Worm (Caenorhabditis elegans) whole organism, late embryonic: ENCODE results near the gene Y45F10D.16.

ENCODE experiments used
- C08G9.2 ChIP-seq: sonication (generic microtip); optimal IDR thresholded peaks from 2 replicates; lab custom pipeline; 2016; ENCODE audit warnings: mild to moderate bottlenecking, missing genetic modification characterization, moderate library complexity, missing compliant biosample characterization
- C38D4.7 ChIP-seq: fragments of 200-800 bp; sonication (Bioruptor generic); optimal IDR thresholded peaks from 2 replicates; lab custom pipeline; 2018; ENCODE audit warnings: mild to moderate bottlenecking, missing genetic modification characterization, moderate library complexity, missing compliant biosample characterization
- F13H6.1 ChIP-seq: sonication (generic microtip); optimal IDR thresholded peaks from 2 replicates; lab custom pipeline; 2016; ENCODE audit warnings: missing genetic modification characterization, missing compliant biosample characterization
- K02D7.2 ChIP-seq: sonication (generic microtip); optimal IDR thresholded peaks from 2 replicates; lab custom pipeline; 2017; ENCODE audit warnings: mild to moderate bottlenecking, missing genetic modification characterization, missing compliant biosample characterization
- K09A11.1 ChIP-seq: sonication (generic microtip); optimal IDR thresholded peaks from 2 replicates; lab custom pipeline; 2017; ENCODE audit warnings: antibody characterized with exemption, mild to moderate bottlenecking, missing genetic modification characterization, missing compliant biosample characterization; ENCODE audit not compliant: insufficient read depth
- Y22D7AL.16 ChIP-seq: sonication (generic microtip); optimal IDR thresholded peaks from 2 replicates; lab custom pipeline; 2016; ENCODE audit warnings: missing genetic modification characterization, missing compliant biosample characterization
- ahr-1 ChIP-seq: sonication (generic microtip); optimal IDR thresholded peaks from 2 replicates; lab custom pipeline; 2016; ENCODE audit warnings: missing genetic modification characterization, missing compliant biosample characterization
- ama-1 ChIP-seq: fragments of 150-350 bp; optimal IDR thresholded peaks from 2 replicates; lab custom pipeline; 2014
- ceh-19 ChIP-seq: fragments of 200-800 bp; sonication (Bioruptor generic); optimal IDR thresholded peaks from 2 replicates; lab custom pipeline; 2018; ENCODE audit warnings: mild to moderate bottlenecking, missing genetic modification characterization, missing compliant biosample characterization
- ceh-2 ChIP-seq: sonication (generic microtip); optimal IDR thresholded peaks from 2 replicates; lab custom pipeline; 2016; ENCODE audit warnings: missing genotype, missing genetic modification characterization, missing compliant biosample characterization
- ceh-22 ChIP-seq: sonication (generic microtip); optimal IDR thresholded peaks from 2 replicates; lab custom pipeline; 2017; ENCODE audit warnings: missing biosample characterization, missing genetic modification characterization
- ceh-24 ChIP-seq: sonication (generic microtip); optimal IDR thresholded peaks from 2 replicates; lab custom pipeline; 2016; ENCODE audit warnings: mild to moderate bottlenecking, missing genetic modification characterization, missing compliant biosample characterization
- ceh-31 ChIP-seq: sonication (generic microtip); optimal IDR thresholded peaks from 2 replicates; lab custom pipeline; 2016; ENCODE audit warnings: missing genetic modification characterization, missing compliant biosample characterization
- ceh-34 ChIP-seq: sonication (generic microtip); optimal IDR thresholded peaks from 2 replicates; lab custom pipeline; 2016; ENCODE audit warnings: mild to moderate bottlenecking, missing genetic modification characterization, missing compliant biosample characterization
- ceh-45 ChIP-seq: fragments of 200-800 bp; sonication (Bioruptor generic); IDR thresholded peaks from 2 replicates; pipeline ENCODE4 v1.3.6; 2022; ENCODE audit warnings: missing genetic modification reagents, missing genetic modification characterization, missing compliant biosample characterization
- ceh-9 ChIP-seq: sonication (generic microtip); optimal IDR thresholded peaks from 2 replicates; lab custom pipeline; 2016; ENCODE audit warnings: mild to moderate bottlenecking, missing genetic modification characterization, inconsistent platforms, missing compliant biosample characterization
- che-1 ChIP-seq: sonication (generic microtip); optimal IDR thresholded peaks from 2 replicates; lab custom pipeline; 2016; ENCODE audit warnings: mild to moderate bottlenecking, missing genetic modification characterization, missing compliant biosample characterization
- elt-2 ChIP-seq: sonication (generic microtip); optimal IDR thresholded peaks from 2 replicates; lab custom pipeline; 2016; ENCODE audit warnings: missing genetic modification reagents, missing genetic modification characterization, missing compliant biosample characterization
- elt-4 ChIP-seq: sonication (generic microtip); optimal IDR thresholded peaks from 2 replicates; lab custom pipeline; 2016; ENCODE audit warnings: missing genetic modification characterization, missing compliant biosample characterization
- ets-4 ChIP-seq: sonication (generic microtip); optimal IDR thresholded peaks from 2 replicates; lab custom pipeline; 2016; ENCODE audit warnings: missing genetic modification characterization, missing compliant biosample characterization
- eyg-1 ChIP-seq: sonication (generic microtip); optimal IDR thresholded peaks from 2 replicates; lab custom pipeline; 2016; ENCODE audit warnings: missing genotype, missing genetic modification characterization, missing compliant biosample characterization
- fax-1 ChIP-seq: sonication (generic microtip); optimal IDR thresholded peaks from 2 replicates; lab custom pipeline; 2016; ENCODE audit warnings: missing genotype, missing genetic modification characterization, missing compliant biosample characterization
- fkh-6 ChIP-seq: sonication (generic microtip); optimal IDR thresholded peaks from 2 replicates; lab custom pipeline; 2016; ENCODE audit warnings: missing genetic modification characterization, missing compliant biosample characterization
- gmeb-2 ChIP-seq: sonication (generic microtip); optimal IDR thresholded peaks from 2 replicates; lab custom pipeline; 2016; ENCODE audit warnings: missing genetic modification characterization, inconsistent platforms, missing compliant biosample characterization
- hlh-15 ChIP-seq: sonication (generic microtip); optimal IDR thresholded peaks from 2 replicates; lab custom pipeline; 2016; ENCODE audit warnings: missing genetic modification characterization, missing compliant biosample characterization
- hlh-30 ChIP-seq: sonication (generic microtip); optimal IDR thresholded peaks from 2 replicates; lab custom pipeline; 2017; ENCODE audit warnings: antibody characterized with exemption, missing genetic modification characterization, missing compliant biosample characterization; ENCODE audit not compliant: insufficient read depth
- hlh-6 ChIP-seq: sonication (generic microtip); optimal IDR thresholded peaks from 2 replicates; lab custom pipeline; 2016; ENCODE audit warnings: missing genotype, missing genetic modification characterization, missing compliant biosample characterization
- hlh-8 ChIP-seq: sonication (generic microtip); optimal IDR thresholded peaks from 2 replicates; lab custom pipeline; 2016; ENCODE audit warnings: missing genotype, missing genetic modification characterization, missing compliant biosample characterization
- lin-11 ChIP-seq: fragments of 200-800 bp; sonication (Bioruptor generic); optimal IDR thresholded peaks from 2 replicates; lab custom pipeline; 2018; ENCODE audit warnings: mild to moderate bottlenecking, missing genetic modification characterization, missing compliant biosample characterization
- nfya-1 ChIP-seq: sonication (generic microtip); optimal IDR thresholded peaks from 2 replicates; lab custom pipeline; 2017; ENCODE audit warnings: missing genetic modification characterization, mild to moderate bottlenecking, missing compliant biosample characterization, antibody characterized with exemption, moderate library complexity
- nhr-11 ChIP-seq: fragments of 150-350 bp; optimal IDR thresholded peaks from 2 replicates; lab custom pipeline; 2014; ENCODE audit warnings: missing biosample characterization, missing genetic modification characterization
- pag-3 ChIP-seq: sonication (generic microtip); optimal IDR thresholded peaks from 2 replicates; lab custom pipeline; 2016; ENCODE audit warnings: missing compliant biosample characterization, missing genetic modification characterization, borderline replicate concordance
- pha-2 ChIP-seq: sonication (generic microtip); optimal IDR thresholded peaks from 2 replicates; lab custom pipeline; 2017; ENCODE audit warnings: mild to moderate bottlenecking, missing genetic modification characterization, missing compliant biosample characterization
- pqm-1 ChIP-seq: sonication (generic microtip); optimal IDR thresholded peaks from 2 replicates; lab custom pipeline; 2016; ENCODE audit warnings: missing genetic modification characterization, missing compliant biosample characterization
- sox-4 ChIP-seq: sonication (generic microtip); optimal IDR thresholded peaks from 2 replicates; lab custom pipeline; 2017; ENCODE audit warnings: mild to moderate bottlenecking, missing genetic modification characterization, inconsistent platforms, missing compliant biosample characterization
- ttx-3 ChIP-seq: sonication (generic microtip); optimal IDR thresholded peaks from 2 replicates; lab custom pipeline; 2016; ENCODE audit warnings: missing genetic modification reagents, missing genetic modification characterization, missing compliant biosample characterization
- unc-42 ChIP-seq: sonication (generic microtip); optimal IDR thresholded peaks from 2 replicates; lab custom pipeline; 2016; ENCODE audit warnings: missing genotype, missing genetic modification characterization, missing compliant biosample characterization
- unc-55 ChIP-seq: sonication (generic microtip); optimal IDR thresholded peaks from 2 replicates; lab custom pipeline; 2017; ENCODE audit warnings: missing biosample characterization, missing genetic modification reagents, missing genetic modification characterization
- unc-86 ChIP-seq: sonication (generic microtip); optimal IDR thresholded peaks from 2 replicates; lab custom pipeline; 2016; ENCODE audit warnings: missing genetic modification characterization, missing compliant biosample characterization
- zip-5 ChIP-seq: sonication (generic microtip); optimal IDR thresholded peaks from 2 replicates; lab custom pipeline; 2016; ENCODE audit warnings: missing genetic modification characterization, missing compliant biosample characterization
- ztf-16 ChIP-seq: sonication (generic microtip); optimal IDR thresholded peaks from 2 replicates; lab custom pipeline; 2017; ENCODE audit warnings: missing genetic modification characterization, missing compliant biosample characterization

Y45F10D.16 gene

DNA sequence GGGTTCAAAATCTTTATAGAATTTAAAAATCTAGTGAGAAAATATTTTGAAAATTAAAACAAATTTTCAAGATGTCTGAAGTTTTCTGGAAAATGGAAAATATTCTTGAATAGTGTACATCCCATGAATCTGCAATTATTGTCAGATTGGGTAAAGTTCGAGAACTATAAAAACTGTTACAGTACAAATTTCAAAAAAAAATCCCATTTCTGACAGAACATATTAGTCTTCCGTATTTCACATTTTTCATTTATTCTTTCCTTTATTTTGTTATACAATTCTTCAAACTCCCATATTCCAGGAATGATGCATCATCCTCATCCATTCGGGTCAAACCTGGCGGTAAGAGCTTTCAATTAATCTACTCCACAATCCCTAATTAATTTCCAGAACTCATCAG is 26.2 kb upstream of the Y45F10D.16 start, which contains the start of gene sorb-1:
Gene sorb-1, plus strand, starts transcription at position 301 of the 400 bp plus-strand sequence.
- no peak for TF ChIP-seq hlh-6
- no peak for TF ChIP-seq K09A11.1 (tag; lab: Kevin White, UChicago)
- TF ChIP-seq eyg-1 (tag; lab: Kevin White, UChicago), result no peak
- no peak for TF ChIP-seq pag-3 (tag; lab: Kevin White, UChicago)
- no peak for TF ChIP-seq pqm-1 (tag; lab: Kevin White, UChicago)

DNA sequence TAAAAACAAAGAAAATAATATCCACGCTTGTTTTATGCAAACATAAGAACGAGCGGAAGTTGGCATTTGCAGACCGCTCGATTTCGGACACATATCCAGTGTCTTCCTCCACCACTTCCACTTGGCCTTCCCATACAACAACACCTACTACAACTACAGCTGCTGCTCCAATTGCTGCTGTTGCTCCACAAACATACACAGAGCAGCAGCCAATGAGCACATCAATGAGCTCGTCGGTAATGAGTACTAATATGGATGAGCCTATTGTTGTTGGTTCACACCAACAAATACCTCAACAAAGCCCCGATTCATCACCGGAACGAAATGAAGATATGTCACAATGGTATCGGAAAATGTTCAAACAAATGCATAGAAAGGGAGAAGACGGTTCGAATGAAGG is 20.6 kb upstream of the Y45F10D.16 start:
- TF ChIP-seq nfya-1 (tag; lab: Kevin White, UChicago) (peak; percentile 52), K02D7.2 (tag; lab: Kevin White, UChicago) (no peak), ceh-34 (tag; lab: Kevin White, UChicago) (no peak), ahr-1 (no peak)

DNA sequence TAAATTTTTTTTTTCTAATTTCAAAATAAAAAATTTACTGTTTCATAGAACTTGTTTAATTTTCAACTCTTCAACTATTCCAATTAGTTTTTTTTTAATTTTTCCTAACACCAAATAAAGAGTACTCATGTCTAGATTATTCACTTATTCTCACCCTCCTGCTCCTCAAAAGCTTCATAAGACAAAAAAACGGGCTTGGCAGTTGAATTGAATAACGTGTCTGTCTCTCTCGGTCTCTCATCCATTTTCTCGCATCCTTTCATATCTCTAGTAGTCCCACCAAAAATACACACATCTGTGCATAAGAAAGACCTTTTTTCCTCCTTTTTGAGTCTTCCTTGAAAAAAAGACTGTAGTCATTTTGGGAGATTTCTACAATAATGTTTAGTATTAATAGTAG is 12.8 kb upstream of the Y45F10D.16 start:
- TF ChIP-seq che-1, result no peak
- no peak for TF ChIP-seq elt-4
- no peak for TF ChIP-seq ceh-34 (tag; lab: Kevin White, UChicago)
- peak; percentile 74 for TF ChIP-seq unc-42
- TF ChIP-seq ttx-3 (tag; lab: Kevin White, UChicago), result no peak
- TF ChIP-seq ets-4 (tag; lab: Kevin White, UChicago), result no peak
- no peak for TF ChIP-seq pha-2 (tag; lab: Kevin White, UChicago)

DNA sequence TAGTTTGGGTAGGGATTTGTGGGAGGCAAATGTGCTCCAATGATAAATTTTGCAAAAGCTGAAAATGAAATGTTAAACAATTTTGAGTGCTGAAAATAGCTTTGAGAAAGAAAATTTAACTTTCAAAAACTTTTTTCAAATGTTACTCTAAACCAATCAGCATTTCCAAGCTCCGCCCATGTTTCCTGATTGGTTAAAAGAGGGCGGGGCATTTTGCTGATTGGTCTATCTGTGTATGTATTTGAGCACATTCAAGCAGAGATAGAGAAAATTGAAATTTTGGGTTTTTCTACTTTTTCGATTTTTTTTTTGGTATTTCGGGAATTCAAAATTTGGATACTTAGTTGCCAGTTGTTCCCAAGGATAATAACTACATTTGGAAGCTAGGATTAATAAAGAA is 11.5 kb upstream of the Y45F10D.16 start:
- TF ChIP-seq nfya-1 (tag; lab: Kevin White, UChicago) (peak; percentile 75), ceh-24 (tag; lab: Kevin White, UChicago) (no peak)

DNA sequence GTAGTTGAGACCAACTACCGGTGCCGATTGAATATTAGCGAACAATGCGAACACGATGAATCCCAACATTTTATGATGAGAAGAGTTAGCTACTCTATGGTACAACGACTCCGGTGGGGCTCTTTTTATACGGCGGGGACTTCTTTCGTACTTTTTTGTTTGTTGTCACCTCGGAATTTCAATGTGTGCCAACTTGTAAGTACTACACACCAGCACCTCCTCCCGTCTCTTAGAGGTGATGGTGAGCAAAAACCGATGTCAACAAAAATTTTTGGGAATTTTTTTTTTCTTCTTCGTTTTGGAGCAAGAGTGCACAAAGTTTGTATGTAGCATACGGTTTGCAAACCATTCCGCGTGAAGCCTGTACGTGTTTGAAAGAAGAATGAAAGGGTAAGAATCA is 1.6 kb upstream of the Y45F10D.16 start, which contains the start of gene Y45F10D.2:
Gene Y45F10D.2, minus strand, starts transcription at position 101 of the 400 bp plus-strand sequence.
- TF ChIP-seq hlh-15 (tag; lab: Kevin White, UChicago), result no peak
- no peak for TF ChIP-seq hlh-8 (tag; lab: Kevin White, UChicago)
- TF ChIP-seq ztf-16 (tag; lab: Kevin White, UChicago), result no peak
- no peak for TF ChIP-seq C38D4.7 (GFP tag; lab: Kevin White, UChicago)
- no peak for TF ChIP-seq ceh-45
- no peak for TF ChIP-seq sox-4
- no peak for TF ChIP-seq gmeb-2
- no peak for TF ChIP-seq lin-11 (tag; lab: Kevin White, UChicago)
- TF ChIP-seq ceh-34 (tag; lab: Kevin White, UChicago), result no peak
- no peak for TF ChIP-seq nhr-11 (tag; lab: Kevin White, UChicago)
- no peak for TF ChIP-seq ttx-3 (tag; lab: Kevin White, UChicago)
- TF ChIP-seq fkh-6 (tag; lab: Kevin White, UChicago), result no peak
- TF ChIP-seq elt-2 (tag; lab: Kevin White, UChicago), result no peak

DNA sequence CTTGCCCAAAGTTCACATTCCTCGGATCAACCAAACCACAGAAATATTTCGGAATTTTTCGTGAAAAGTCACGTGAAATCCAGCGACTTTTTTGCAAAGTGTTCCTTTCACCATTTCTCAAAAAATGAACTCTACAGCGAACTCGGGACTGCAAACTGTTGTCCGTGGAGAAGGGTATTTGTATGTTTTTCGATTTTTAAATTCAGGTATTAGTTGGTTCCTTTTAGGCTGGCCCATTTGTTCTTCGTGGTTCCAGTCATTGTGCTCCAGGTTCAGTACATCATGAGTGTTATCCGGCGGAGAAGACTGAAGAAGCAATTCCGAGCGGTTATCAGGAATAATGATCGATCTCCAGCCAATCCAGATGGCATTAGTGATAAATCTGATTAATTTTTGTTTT is 530 bp downstream of the Y45F10D.16 start:
- TF ChIP-seq hlh-30 (tag; lab: Kevin White, UChicago), result peak; percentile 15
- no peak for TF ChIP-seq fax-1 (tag; lab: Kevin White, UChicago)
- TF ChIP-seq ceh-34 (tag; lab: Kevin White, UChicago), result no peak
- TF ChIP-seq C38D4.7 (GFP tag; lab: Kevin White, UChicago), result no peak
- TF ChIP-seq ceh-2 (tag; lab: Kevin White, UChicago), result no peak

DNA sequence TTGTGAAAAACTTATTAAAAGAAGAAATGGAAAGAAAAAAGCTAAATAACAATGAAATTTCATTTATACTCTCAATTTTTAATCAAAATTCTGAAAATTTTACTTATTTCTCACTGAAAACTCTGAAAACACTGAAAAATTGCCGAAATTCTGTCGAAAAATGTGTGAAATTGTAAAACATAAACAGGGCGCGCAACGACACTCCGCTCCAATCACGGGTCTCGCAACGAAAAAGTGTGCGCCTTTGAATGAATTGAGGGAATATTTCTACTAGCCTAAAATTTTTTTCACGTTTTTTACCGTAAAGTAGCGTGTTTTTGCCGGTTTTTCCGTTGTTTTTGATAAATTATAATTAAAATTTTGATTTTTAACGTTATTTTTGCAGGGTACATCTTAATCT is 1.3 kb downstream of the Y45F10D.16 start, which contains the start of gene rpl-18:
Gene rpl-18, plus strand, starts transcription at position 386 of the 400 bp plus-strand sequence.
- TF ChIP-seq ama-1 (lab: Kevin White, UChicago) (no peak), ceh-19 (GFP tag; lab: Kevin White, UChicago) (no peak), unc-55 (peak; percentile 36), ceh-9 (no peak), pag-3 (tag; lab: Kevin White, UChicago) (no peak), lin-11 (tag; lab: Kevin White, UChicago) (no peak), che-1 (no peak), C08G9.2 (tag; lab: Kevin White, UChicago) (no peak), unc-86 (tag; lab: Kevin White, UChicago) (no peak), F13H6.1 (tag; lab: Kevin White, UChicago) (no peak), hlh-15 (tag; lab: Kevin White, UChicago) (no peak), ztf-16 (tag; lab: Kevin White, UChicago) (no peak), ceh-22 (tag; lab: Kevin White, UChicago) (no peak), zip-5 (no peak), ttx-3 (tag; lab: Kevin White, UChicago) (peak; percentile 18), Y22D7AL.16 (tag; lab: Kevin White, UChicago) (no peak), ceh-31 (peak; percentile 40), elt-2 (tag; lab: Kevin White, UChicago) (no peak), ets-4 (tag; lab: Kevin White, UChicago) (no peak)
